Worm (Caenorhabditis elegans) whole organism, L4/young adult: ENCODE data around the gene spp-10.

Experiments used
- W03F9.2 ChIP-seq: fragments of 150-350 bp; optimal IDR thresholded peaks from 2 replicates; lab custom pipeline; 2014; ENCODE audit warnings: missing biosample characterization, missing genetic modification characterization
- dao-5 ChIP-seq: sonication (generic microtip); optimal IDR thresholded peaks from 2 replicates; lab custom pipeline; 2016; ENCODE audit warnings: missing genotype, missing genetic modification characterization, moderate library complexity, missing compliant biosample characterization
- him-1 ChIP-seq: sonication (generic microtip); optimal IDR thresholded peaks from 2 replicates; lab custom pipeline; 2016; ENCODE audit warnings: missing genotype, missing genetic modification reagents, missing genetic modification characterization, missing compliant biosample characterization

The spp-10 gene

DNA sequence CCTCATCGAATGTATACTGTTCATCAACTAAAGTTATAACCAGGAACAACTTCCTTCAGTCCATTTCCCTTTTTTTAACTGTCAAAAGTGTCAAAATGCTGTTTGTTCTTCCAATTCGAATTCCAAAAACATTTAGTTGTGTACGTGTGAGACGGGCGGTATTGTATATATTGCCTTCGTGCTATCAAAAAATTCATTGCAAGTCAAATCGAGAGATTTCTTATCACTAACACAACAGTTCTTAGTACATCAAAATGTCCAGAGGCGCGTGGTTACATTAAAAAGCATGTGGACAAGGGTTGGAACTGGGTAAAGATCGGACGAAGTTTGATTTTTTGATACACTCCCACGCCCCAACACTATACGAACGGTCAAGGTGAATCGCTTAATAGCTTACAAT lies 51.4 kb downstream of the spp-10 start:
- TF ChIP-seq him-1 (tag; lab: Kevin White, UChicago) (no peak), W03F9.2 (no peak), dao-5 (tag; lab: Kevin White, UChicago) (no peak)

DNA sequence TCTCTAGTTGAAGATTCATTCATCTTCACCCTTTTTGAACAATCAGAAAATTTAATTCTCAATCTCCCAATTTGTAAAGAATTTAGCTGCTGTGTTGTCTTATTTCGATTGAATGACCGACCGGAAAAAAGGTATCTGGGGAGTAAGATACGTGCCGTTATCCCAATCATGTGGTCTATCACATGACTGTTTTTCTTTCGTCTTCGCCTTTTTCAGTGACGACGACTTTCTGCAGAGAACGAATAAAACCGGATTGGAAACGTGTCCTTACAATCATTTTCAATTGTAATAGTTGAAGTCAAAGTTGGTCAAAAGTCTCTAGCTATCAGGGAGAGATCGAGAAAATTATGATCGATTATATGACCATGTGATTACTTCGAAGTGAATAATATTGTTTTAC lies 52.1 kb downstream of the spp-10 start:
- TF ChIP-seq him-1 (tag; lab: Kevin White, UChicago) (no peak), W03F9.2 (no peak), dao-5 (tag; lab: Kevin White, UChicago) (no peak)
